Worm (Caenorhabditis elegans): ENCODE data around the gene otpl-7.

otpl-7 gene

DNA sequence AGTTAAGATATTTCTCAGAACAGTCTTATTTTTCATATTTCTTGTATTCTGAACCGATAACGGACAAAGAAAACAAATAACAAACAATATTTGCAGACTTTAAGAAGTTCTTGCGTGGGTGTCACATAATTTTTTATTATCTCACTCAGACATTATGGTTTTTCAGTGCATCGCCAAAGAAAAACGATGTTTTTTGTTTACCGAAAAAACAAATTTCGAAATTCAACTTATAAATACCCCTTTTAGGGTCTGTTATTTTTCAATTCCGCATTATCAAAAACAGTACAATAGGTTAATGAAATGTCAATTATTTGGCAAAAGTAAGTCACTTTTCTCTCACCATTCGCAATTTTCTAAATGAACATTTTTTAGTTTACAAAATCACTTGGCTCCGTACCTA lies 15.7 kb downstream of the otpl-7 start, which contains the start of gene otpl-4:
Gene otpl-4, plus strand, starts transcription at position 301 of the 400 bp plus-strand sequence.
- TF ChIP-seq ztf-29 (GFP tag; IDR thresholded peaks at IDR 0.05), result no peak
- TF ChIP-seq klf-2 (GFP tag; conservative IDR thresholded peaks at IDR 0.05), result no peak
- TF ChIP-seq cog-1 (tag; optimal IDR thresholded peaks at IDR 0.05), result no peak

DNA sequence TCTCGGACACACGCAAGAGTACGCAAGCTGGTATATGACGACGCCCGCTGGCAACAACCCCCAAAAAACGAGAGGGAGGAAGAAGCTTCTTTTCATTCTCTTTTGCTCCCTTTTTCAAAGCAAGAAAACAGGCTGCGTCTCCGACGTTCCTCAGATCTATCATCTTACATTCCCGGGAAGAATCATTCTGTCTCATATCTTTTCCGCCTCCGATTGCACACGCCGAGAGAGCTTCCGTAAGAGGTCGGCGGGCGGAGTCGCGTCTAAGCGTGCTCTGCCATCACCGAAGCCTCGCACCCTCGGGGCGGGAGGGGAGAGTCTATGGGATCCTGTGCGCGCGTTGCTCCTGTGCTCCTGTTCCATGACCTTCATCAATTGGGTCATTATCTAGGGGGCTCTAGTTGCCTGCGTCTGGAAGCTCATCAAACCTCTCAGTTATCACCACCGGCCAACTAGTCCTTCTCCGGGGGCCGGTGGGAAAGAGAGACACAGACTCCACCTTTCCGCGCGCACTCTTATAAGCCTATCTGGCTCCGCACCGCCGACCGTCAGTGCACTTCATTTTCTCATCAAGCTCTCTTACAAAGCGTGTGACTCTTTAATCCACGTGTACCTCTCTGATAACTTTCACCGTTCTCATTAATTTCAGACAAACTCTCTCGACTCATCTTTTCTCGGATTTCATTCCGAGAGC lies 24.4 kb downstream of the otpl-7 start, which contains the start of the genes slc-17.8 and asns-1:
Gene slc-17.8, minus strand, starts transcription at position 51 of the 694 bp plus-strand sequence.
Gene asns-1, plus strand, starts transcription at position 644 of the 694 bp plus-strand sequence.
- TF ChIP-seq ref-1 (GFP tag; conservative IDR thresholded peaks at IDR 0.05), result no peak

DNA sequence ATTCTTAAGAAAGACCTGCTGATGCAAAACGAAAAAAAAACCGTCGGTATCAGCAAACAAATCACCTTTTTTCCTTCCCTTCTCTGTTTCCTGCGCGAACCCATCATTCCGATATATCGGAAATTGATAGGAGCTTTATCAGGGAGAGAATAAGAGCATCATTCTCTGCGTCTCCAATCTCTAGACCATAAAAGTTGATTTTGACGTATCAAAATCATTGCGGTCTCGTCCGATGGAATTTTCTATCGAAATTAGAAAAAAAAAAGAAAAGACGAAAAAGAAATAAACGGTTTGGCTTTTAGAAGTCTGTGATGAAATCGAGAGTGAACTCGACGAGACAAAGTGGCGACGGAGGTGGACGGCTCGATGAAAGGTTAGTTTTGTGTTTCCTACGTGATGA lies 27.7 kb downstream of the otpl-7 start, which contains the start of gene stdh-4:
Gene stdh-4, plus strand, starts transcription at position 301 of the 400 bp plus-strand sequence.
- TF ChIP-seq ztf-23 (GFP tag; IDR thresholded peaks at IDR 0.05), result no peak
- no peak for TF ChIP-seq flt-1 (GFP tag; IDR thresholded peaks at IDR 0.05)
- TF ChIP-seq klf-2 (GFP tag; conservative IDR thresholded peaks at IDR 0.05), result no peak
- TF ChIP-seq cog-1 (tag; optimal IDR thresholded peaks at IDR 0.05), result no peak
- no peak for TF ChIP-seq ref-1 (GFP tag; conservative IDR thresholded peaks at IDR 0.05)
- no peak for TF ChIP-seq ztf-29 (GFP tag; IDR thresholded peaks at IDR 0.05)

DNA sequence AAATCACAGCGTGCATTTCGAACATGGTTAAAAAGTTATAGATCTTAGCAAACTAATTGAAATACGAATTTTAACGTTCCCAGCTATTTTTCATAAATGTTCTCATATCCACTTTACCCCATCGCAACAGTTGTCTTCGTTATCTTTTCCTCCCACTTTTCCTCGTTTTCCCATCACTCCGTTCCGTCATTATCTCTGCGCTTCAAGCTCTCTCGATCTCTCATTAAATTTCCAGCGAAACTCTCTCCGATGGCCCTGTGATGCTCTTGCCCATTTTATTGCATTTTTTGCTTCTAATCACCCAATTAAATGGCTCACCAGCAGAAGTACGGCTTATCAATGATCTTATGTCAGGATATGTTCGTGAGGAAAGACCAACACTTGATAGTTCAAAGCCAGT lies 31.2 kb downstream of the otpl-7 start, which contains the start of gene acr-15:
Gene acr-15, plus strand, starts transcription at position 236 of the 400 bp plus-strand sequence.
- TF ChIP-seq tab-1 (GFP tag; IDR thresholded peaks at IDR 0.05) (no peak), ztf-23 (GFP tag; IDR thresholded peaks at IDR 0.05) (0 out of 2 replicates have a peak, but pooled peaks have one; percentile 34)

DNA sequence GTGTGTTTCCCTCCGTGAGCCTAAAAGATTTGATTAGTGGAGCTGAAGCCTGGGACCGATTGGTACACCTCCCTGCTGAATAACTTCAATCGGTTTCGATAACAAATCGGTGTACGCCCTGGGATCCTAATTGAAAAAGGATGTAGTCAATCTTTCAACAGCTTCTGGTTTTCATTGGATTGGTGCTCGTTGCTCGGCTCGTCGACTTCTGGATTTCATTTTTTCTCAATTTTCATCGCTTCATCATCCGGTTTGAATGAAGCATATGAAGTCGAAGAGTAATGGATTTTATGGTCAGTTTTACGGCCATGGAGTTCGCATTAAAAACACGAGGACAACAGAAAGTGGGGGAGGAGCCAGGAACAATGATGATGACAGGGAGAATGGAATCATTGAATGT lies 34.7 kb downstream of the otpl-7 start:
- TF ChIP-seq med-1 (GFP tag; optimal IDR thresholded peaks at IDR 0.05; ENCODE audit: insufficient read depth) (no peak), tab-1 (GFP tag; IDR thresholded peaks at IDR 0.05) (no peak), T22C8.4 (GFP tag; IDR thresholded peaks at IDR 0.05) (no peak), ref-1 (GFP tag; conservative IDR thresholded peaks at IDR 0.05) (no peak), ztf-23 (GFP tag; IDR thresholded peaks at IDR 0.05) (no peak), cog-1 (tag; optimal IDR thresholded peaks at IDR 0.05) (no peak), ztf-29 (GFP tag; IDR thresholded peaks at IDR 0.05) (no peak), flt-1 (GFP tag; IDR thresholded peaks at IDR 0.05) (no peak), klf-2 (GFP tag; conservative IDR thresholded peaks at IDR 0.05) (no peak)

DNA sequence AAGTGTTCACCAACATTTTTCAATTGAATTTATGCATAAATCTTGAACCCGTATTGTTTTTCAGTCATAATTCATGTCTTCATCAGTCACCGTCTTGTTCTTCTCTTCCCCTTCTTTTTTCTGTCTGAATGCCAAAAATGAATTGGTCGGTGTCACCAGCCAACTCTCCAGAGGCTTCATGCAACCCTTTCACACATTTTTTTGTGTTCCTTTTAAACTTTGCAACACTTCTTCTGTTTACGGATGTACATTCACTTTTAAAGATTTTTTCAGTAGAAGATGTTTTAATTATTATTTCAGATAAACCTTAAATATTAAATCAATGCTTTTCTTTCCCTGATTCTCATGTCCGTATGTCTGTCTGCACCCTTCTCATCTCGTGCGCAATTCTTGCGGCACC lies 39.6 kb downstream of the otpl-7 start, which contains the start of gene acr-16:
Gene acr-16, plus strand, starts transcription at position 301 of the 400 bp plus-strand sequence.
- TF ChIP-seq T22C8.4 (GFP tag; IDR thresholded peaks at IDR 0.05) (no peak), ztf-23 (GFP tag; IDR thresholded peaks at IDR 0.05) (no peak), ztf-29 (GFP tag; IDR thresholded peaks at IDR 0.05) (no peak), tab-1 (GFP tag; IDR thresholded peaks at IDR 0.05) (no peak), klf-2 (GFP tag; conservative IDR thresholded peaks at IDR 0.05) (no peak), med-1 (GFP tag; optimal IDR thresholded peaks at IDR 0.05; ENCODE audit: insufficient read depth) (no peak), flt-1 (GFP tag; IDR thresholded peaks at IDR 0.05) (no peak), ref-1 (GFP tag; conservative IDR thresholded peaks at IDR 0.05) (no peak)

DNA sequence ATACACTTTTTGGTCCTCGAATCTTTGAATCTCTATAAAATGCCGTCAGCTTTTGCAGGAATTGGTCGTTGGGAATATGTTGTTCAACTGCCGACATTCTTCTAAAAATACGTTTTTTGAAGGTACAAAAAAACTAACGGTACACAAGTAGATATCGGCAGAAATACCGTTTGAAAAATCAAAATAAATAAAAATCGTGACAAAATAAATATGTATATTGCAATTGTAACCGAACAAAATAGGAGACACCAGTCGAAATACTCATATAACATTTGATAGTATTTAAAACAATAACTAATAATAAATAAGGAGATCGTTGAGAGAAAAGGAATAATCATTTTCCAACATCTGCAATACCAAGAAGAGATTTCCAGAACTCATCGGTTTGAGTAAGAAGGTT lies 43.8 kb downstream of the otpl-7 start, which contains the start of gene F25G6.8:
Gene F25G6.8, minus strand, starts transcription at position 101 of the 400 bp plus-strand sequence.
- no peak for TF ChIP-seq klf-2 (GFP tag; conservative IDR thresholded peaks at IDR 0.05)
- no peak for TF ChIP-seq cog-1 (tag; optimal IDR thresholded peaks at IDR 0.05)
- no peak for TF ChIP-seq ztf-23 (GFP tag; IDR thresholded peaks at IDR 0.05)

DNA sequence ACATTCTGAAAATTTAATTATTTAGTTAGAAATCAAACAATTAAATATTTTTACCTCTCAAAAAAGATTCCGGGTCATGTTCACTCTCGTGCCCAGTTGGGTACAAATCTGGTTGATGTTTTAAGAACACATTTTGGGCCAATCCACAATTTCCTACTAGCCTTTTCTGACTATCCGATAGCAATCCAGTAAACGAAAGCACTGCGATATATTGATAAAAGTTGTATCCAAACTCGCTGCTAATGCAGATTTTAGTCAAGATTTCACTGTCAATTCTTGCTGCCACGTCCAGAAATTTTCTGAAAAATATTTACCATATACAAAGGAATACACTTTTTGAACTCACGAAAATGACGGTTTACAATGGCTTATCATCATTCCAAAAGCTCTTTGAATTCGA lies 47.9 kb downstream of the otpl-7 start:
- TF ChIP-seq cog-1 (tag; optimal IDR thresholded peaks at IDR 0.05) (no peak), ref-1 (GFP tag; conservative IDR thresholded peaks at IDR 0.05) (no peak), med-1 (GFP tag; optimal IDR thresholded peaks at IDR 0.05; ENCODE audit: insufficient read depth) (no peak), tab-1 (GFP tag; IDR thresholded peaks at IDR 0.05) (no peak), ztf-29 (GFP tag; IDR thresholded peaks at IDR 0.05) (no peak), flt-1 (GFP tag; IDR thresholded peaks at IDR 0.05) (no peak), klf-2 (GFP tag; conservative IDR thresholded peaks at IDR 0.05) (no peak), ztf-23 (GFP tag; IDR thresholded peaks at IDR 0.05) (no peak), T22C8.4 (GFP tag; IDR thresholded peaks at IDR 0.05) (no peak)

DNA sequence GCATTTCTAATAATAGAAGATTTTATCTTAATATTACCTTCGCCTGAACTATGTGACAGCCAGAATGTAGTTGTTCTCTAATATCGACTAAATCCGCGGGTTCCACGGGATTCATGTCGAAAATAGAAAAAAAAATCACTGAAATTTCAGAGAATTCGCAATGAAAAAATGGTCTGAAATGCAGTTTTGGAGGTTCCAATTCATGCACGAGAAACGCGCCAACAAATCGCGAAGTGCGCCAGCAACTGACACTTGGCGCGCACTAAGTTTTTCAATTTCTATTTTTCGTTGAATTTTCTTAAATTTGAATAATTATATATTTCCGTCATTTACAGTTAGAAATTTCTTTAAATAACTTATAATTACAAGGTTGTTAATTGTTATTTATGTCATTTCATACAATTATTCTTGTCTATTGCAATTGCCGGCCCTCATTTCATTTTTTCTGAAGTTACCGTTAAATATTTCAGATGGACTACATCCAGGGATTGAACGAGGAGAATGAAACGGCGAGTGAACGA lies 48.6 kb downstream of the otpl-7 start, which contains the start of the genes F25G6.9 and symk-1:
Gene F25G6.9, minus strand, starts transcription at position 160 of the 521 bp plus-strand sequence.
Gene symk-1, plus strand, starts transcription at position 471 of the 521 bp plus-strand sequence.
- TF ChIP-seq ztf-23 (GFP tag; IDR thresholded peaks at IDR 0.05) (no peak), cog-1 (tag; optimal IDR thresholded peaks at IDR 0.05) (no peak), med-1 (GFP tag; optimal IDR thresholded peaks at IDR 0.05; ENCODE audit: insufficient read depth) (no peak)
